Worm (Caenorhabditis elegans): Measurements from ENCODE around the gene T13G4.4.

The T13G4.4 gene

ce11 chrX:1191582-1191981 lies at the start of gene T13G4.4:
Gene T13G4.4, minus strand, starts transcription at chrX:1191678.
- TF ChIP-seq aha-1 (tag) (peak; percentile 77), lin-29 (GFP tag; IDR thresholded peaks at IDR 0.05) (no peak)

- TF ChIP-seq F26F4.8 (GFP tag; conservative IDR thresholded peaks at IDR 0.05) (no peak), unc-62 (GFP tag; optimal IDR thresholded peaks at IDR 0.05 in 1 of 2) (no peak), unc-62 (tag; optimal IDR thresholded peaks at IDR 0.05) (no peak), daf-19 (GFP tag; conservative IDR thresholded peaks at IDR 0.05) (no peak), Y48G9A.11 (GFP tag; IDR thresholded peaks at IDR 0.05) (no peak), ZK337.2 (GFP tag; IDR thresholded peaks at IDR 0.05) (no peak), ama-1 (optimal IDR thresholded peaks at IDR 0.05) (no peak), ceh-44 (GFP tag; IDR thresholded peaks at IDR 0.05) (no peak), unc-130 (GFP tag; optimal IDR thresholded peaks at IDR 0.05) (no peak), ZK546.5 (tag; optimal IDR thresholded peaks at IDR 0.05) (no peak), rbr-2 (tag; optimal IDR thresholded peaks at IDR 0.05) (no peak), F44E2.7 (GFP tag; IDR thresholded peaks at IDR 0.05) (no peak), snpc-4 (tag; optimal IDR thresholded peaks at IDR 0.05) (no peak), nhr-77 (tag; optimal IDR thresholded peaks at IDR 0.05) (no peak), zag-1 (tag; optimal IDR thresholded peaks at IDR 0.05) (no peak), Y75B8A.6 (GFP tag; IDR thresholded peaks at IDR 0.05) (no peak), ctbp-1 (GFP tag; IDR thresholded peaks at IDR 0.05) (no peak), ztf-7 (tag; optimal IDR thresholded peaks at IDR 0.05) (no peak)
These were observed 47.3 kb upstream of the T13G4.4 start, which contains the start of gene C25G6.3 for ce11 chrX:1238803-1239202. Gene C25G6.3, minus strand, starts transcription at chrX:1238903.

ce11 chrX:1233889-1234288 lies 42.4 kb upstream of the T13G4.4 start:
- 0 out of 2 replicates have a peak, but pooled peaks have one; percentile 21 for TF ChIP-seq vab-7 (GFP tag; IDR thresholded peaks at IDR 0.05)
- TF ChIP-seq snpc-1.2 (GFP tag; IDR thresholded peaks at IDR 0.05): peak; percentile 68
- TF ChIP-seq egl-43 (GFP tag; IDR thresholded peaks at IDR 0.05): peak; percentile 68
- 0 out of 2 replicates have a peak, but pooled peaks have one; percentile 13 for TF ChIP-seq Y48G9A.11 (GFP tag; IDR thresholded peaks at IDR 0.05)
- TF ChIP-seq ceh-44 (GFP tag; IDR thresholded peaks at IDR 0.05): 0 out of 2 replicates have a peak, but pooled peaks have one; percentile 18

ce11 chrX:1232074-1232473 lies 40.6 kb upstream of the T13G4.4 start:
- TF ChIP-seq snpc-1.2 (GFP tag; IDR thresholded peaks at IDR 0.05) (no peak), nhr-28 (tag; optimal IDR thresholded peaks at IDR 0.05) (peak; percentile 17)

ce11 chrX:1230658-1231057 lies 39.2 kb upstream of the T13G4.4 start, which contains the start of gene C46H3.2:
Gene C46H3.2, minus strand, starts transcription at chrX:1230758.
- TF ChIP-seq mxl-3 (GFP tag; optimal IDR thresholded peaks at IDR 0.05) (no peak), zfp-2 (tag; optimal IDR thresholded peaks at IDR 0.05) (no peak), lim-7 (GFP tag; IDR thresholded peaks at IDR 0.05) (no peak), ztf-7 (tag; optimal IDR thresholded peaks at IDR 0.05) (no peak)

- TF ChIP-seq mdt-29 (GFP tag; IDR thresholded peaks at IDR 0.05): no peak
- peak; percentile 21 for TF ChIP-seq nhr-6 (tag; optimal IDR thresholded peaks at IDR 0.05)
- peak; percentile 1 for TF ChIP-seq dve-1 (tag; optimal IDR thresholded peaks at IDR 0.05; ENCODE audit: insufficient read depth)
- no peak for TF ChIP-seq dpl-1 (GFP tag; optimal IDR thresholded peaks at IDR 0.05)
- TF ChIP-seq ZK337.2 (GFP tag; IDR thresholded peaks at IDR 0.05): no peak
- TF ChIP-seq ceh-82 (tag; optimal IDR thresholded peaks at IDR 0.05): no peak
These were observed 32.4 kb upstream of the T13G4.4 start for ce11 chrX:1223841-1224240.

- TF ChIP-seq ctbp-1 (GFP tag; IDR thresholded peaks at IDR 0.05) (no peak), aha-1 (tag) (peak; percentile 75)
These were observed 31.6 kb upstream of the T13G4.4 start for ce11 chrX:1223089-1223488.
